Fruit fly (Drosophila melanogaster): Measurements from ENCODE around the gene CG46394.

dm6 chr3L:11586794-11587462, 13.2 kb upstream of the CG46394 start:
- no peak for TF ChIP-seq CG8478 (optimal IDR thresholded peaks at IDR 0.05)
- no peak for TF ChIP-seq CTCF (optimal IDR thresholded peaks at IDR 0.05)

Data from S2 (cell line).